Worm (Caenorhabditis elegans) whole organism, mixed stage, embryonic: ENCODE results near the gene trpa-1.

ENCODE experiments used
- M03D4.4 ChIP-seq: sonication (generic microtip); optimal IDR thresholded peaks from 2 replicates; lab custom pipeline; 2017; ENCODE audit warnings: mild to moderate bottlenecking, missing genetic modification characterization, missing compliant biosample characterization
- ceh-39 ChIP-seq: fragments of 150-350 bp; optimal IDR thresholded peaks from 2 replicates; lab custom pipeline; 2014; ENCODE audit warnings: missing biosample characterization, missing genetic modification characterization
- cnd-1 ChIP-seq: fragments of 200-800 bp; sonication (Bioruptor generic); optimal IDR thresholded peaks from 2 replicates; lab custom pipeline; 2018; ENCODE audit warnings: mild to moderate bottlenecking, missing genetic modification characterization, missing compliant biosample characterization
- elt-3 ChIP-seq: fragments of 150-350 bp; optimal IDR thresholded peaks from 2 replicates; lab custom pipeline; 2014; ENCODE audit warnings: missing biosample characterization, missing genetic modification characterization
- lin-13 ChIP-seq: fragments of 150-350 bp; optimal IDR thresholded peaks from 2 replicates; lab custom pipeline; 2014; ENCODE audit warnings: missing biosample characterization, missing genetic modification characterization
- lin-32 ChIP-seq: fragments of 200-800 bp; sonication (Bioruptor generic); optimal IDR thresholded peaks from 2 replicates; lab custom pipeline; 2018; ENCODE audit warnings: mild to moderate bottlenecking, missing genetic modification characterization, missing compliant biosample characterization
- lsy-2 ChIP-seq: fragments of 150-350 bp; optimal IDR thresholded peaks from 2 replicates; lab custom pipeline; 2014; ENCODE audit warnings: missing biosample characterization, missing genetic modification characterization
- mab-5 ChIP-seq: fragments of 150-350 bp; optimal IDR thresholded peaks from 2 replicates; lab custom pipeline; 2014; ENCODE audit warnings: missing biosample characterization, missing genetic modification characterization
- mep-1 ChIP-seq: fragments of 150-350 bp; optimal IDR thresholded peaks from 2 replicates; lab custom pipeline; 2017; ENCODE audit warnings: missing biosample characterization, missing genetic modification reagents, missing genetic modification characterization, inconsistent platforms
- nhr-12 ChIP-seq: fragments of 150-350 bp; optimal IDR thresholded peaks from 2 replicates; lab custom pipeline; 2014; ENCODE audit warnings: missing biosample characterization, missing genetic modification characterization
- nhr-76 ChIP-seq: sonication (generic microtip); optimal IDR thresholded peaks from 2 replicates; lab custom pipeline; 2017; ENCODE audit warnings: missing biosample characterization, missing genetic modification characterization
- pha-4 ChIP-seq: fragments of 150-350 bp; optimal IDR thresholded peaks from 2 replicates; lab custom pipeline; 2018; ENCODE audit warnings: missing biosample characterization, missing genetic modification reagents, missing genetic modification characterization
- snpc-4 ChIP-seq: fragments of 150-350 bp; optimal IDR thresholded peaks from 2 replicates; lab custom pipeline; 2014; ENCODE audit warnings: missing biosample characterization, missing genetic modification characterization
- unc-62 ChIP-seq: fragments of 150-350 bp; optimal IDR thresholded peaks from 2 replicates; lab custom pipeline; 2014; ENCODE audit warnings: missing biosample characterization, missing genetic modification reagents, missing genetic modification characterization

DNA sequence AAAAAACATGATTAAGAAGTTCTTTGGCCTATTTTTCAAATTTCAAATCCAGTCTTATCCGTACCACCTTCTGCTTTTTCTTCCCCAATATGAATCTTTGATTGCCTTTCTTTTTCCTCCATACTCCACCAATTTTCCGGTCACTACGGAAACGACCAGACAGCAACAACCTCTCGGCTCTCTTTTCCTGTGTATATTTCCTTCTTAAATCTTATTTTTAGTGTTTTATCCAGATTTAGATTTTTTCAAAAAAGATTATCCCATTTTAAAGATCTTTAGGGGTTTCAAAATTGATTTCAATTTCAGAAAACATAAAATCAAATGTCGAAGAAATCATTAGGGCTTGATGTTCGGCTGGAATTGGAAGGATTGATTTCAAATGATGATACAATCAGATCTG, at the start of gene trpa-1:
- TF ChIP-seq mep-1 (tag; lab: Kevin White, UChicago) (no peak), lsy-2 (no peak), lin-13 (tag; lab: Kevin White, UChicago) (no peak), pha-4 (tag; lab: Kevin White, UChicago) (no peak), mab-5 (no peak), ceh-39 (tag; lab: Kevin White, UChicago) (no peak), elt-3 (tag; lab: Kevin White, UChicago) (no peak), snpc-4 (tag; lab: Kevin White, UChicago) (no peak), M03D4.4 (tag; lab: Kevin White, UChicago) (no peak), lin-32 (GFP tag; lab: Kevin White, UChicago) (no peak), nhr-76 (tag; lab: Kevin White, UChicago) (no peak), nhr-12 (tag; lab: Kevin White, UChicago) (no peak), cnd-1 (tag; lab: Kevin White, UChicago) (no peak), unc-62 (GFP tag; lab: Kevin White, UChicago) (no peak)
